Worm (Caenorhabditis elegans) whole organism, L1 larva: ENCODE results near the gene Y56A3A.2.
"Not testable (repeated sequence)": the region's sequence is repeated elsewhere in the genome, so short reads cannot be mapped to it uniquely, and the experiment has no call there.

Experiments
- C16A3.4 ChIP-seq: fragments of 150-350 bp; optimal IDR thresholded peaks from 2 replicates; lab custom pipeline; 2014; ENCODE audit warnings: missing biosample characterization, missing genetic modification characterization
- aha-1 ChIP-seq: fragments of 150-350 bp; optimal IDR thresholded peaks from 2 replicates; lab custom pipeline; 2014; ENCODE audit warnings: missing biosample characterization, missing genetic modification characterization
- aly-2 ChIP-seq: fragments of 150-350 bp; optimal IDR thresholded peaks from 2 replicates; lab custom pipeline; 2014; ENCODE audit warnings: missing biosample characterization, missing genetic modification characterization
- ceh-82 ChIP-seq, 3 experiments: fragments of 150-350 bp in 1 of 3; sonication (generic microtip) in 2 of 3; optimal IDR thresholded peaks; 2 replicates each; lab custom pipeline; 2014 to 2017; ENCODE audit warnings: missing biosample characterization in 3 of 3, missing genetic modification characterization in 3 of 3
- ceh-90 ChIP-seq: sonication (generic microtip); optimal IDR thresholded peaks from 2 replicates; lab custom pipeline; 2016; ENCODE audit warnings: missing genetic modification characterization, missing compliant biosample characterization
- ces-1 ChIP-seq: fragments of 150-350 bp; optimal IDR thresholded peaks from 2 replicates; lab custom pipeline; 2014; ENCODE audit warnings: missing biosample characterization, missing genetic modification reagents, missing genetic modification characterization
- efl-1 ChIP-seq, 4 experiments: fragments of 150-350 bp; optimal IDR thresholded peaks in 3 of 4; peaks in 1 of 4; 1 replicate in 1 of 4; 2 replicates in 3 of 4; lab custom pipeline; 2014; ENCODE audit warnings: missing biosample characterization in 2 of 4, missing genetic modification characterization in 2 of 4, missing genetic modification reagents in 2 of 4
- efl-3 ChIP-seq: fragments of 200-800 bp; sonication (Bioruptor generic); optimal IDR thresholded peaks from 2 replicates; lab custom pipeline; 2018; ENCODE audit warnings: mild to moderate bottlenecking, missing genetic modification characterization, missing compliant biosample characterization
- egl-27 ChIP-seq, 2 experiments: fragments of 150-350 bp in 1 of 2; sonication (generic microtip); optimal IDR thresholded peaks; 3 replicates each; lab custom pipeline; 2017 to 2018; ENCODE audit warnings: missing biosample characterization in 2 of 2, missing genetic modification characterization in 2 of 2, missing genetic modification reagents in 2 of 2
- elt-2 ChIP-seq: sonication (generic microtip); optimal IDR thresholded peaks from 2 replicates; lab custom pipeline; 2016; ENCODE audit warnings: missing genetic modification characterization, mild to moderate bottlenecking, inconsistent platforms, missing compliant biosample characterization, missing genetic modification reagents
- ets-5 ChIP-seq: fragments of 200-800 bp; sonication (Bioruptor generic); IDR thresholded peaks from 2 replicates; pipeline ENCODE4 v1.3.6; 2022; ENCODE audit warnings: missing genetic modification characterization, missing compliant biosample characterization
- fos-1 ChIP-seq: fragments of 150-350 bp; optimal IDR thresholded peaks from 2 replicates; lab custom pipeline; 2014; ENCODE audit warnings: missing biosample characterization, missing genetic modification characterization
- hlh-4 ChIP-seq: sonication (generic microtip); optimal IDR thresholded peaks from 2 replicates; lab custom pipeline; 2016; ENCODE audit warnings: mild to moderate bottlenecking, missing genetic modification characterization, missing compliant biosample characterization
- isw-1 ChIP-seq: fragments of 200-800 bp; sonication (Bioruptor generic); IDR thresholded peaks from 2 replicates; pipeline ENCODE4 v1.3.6; 2022; ENCODE audit warnings: missing genetic modification characterization, missing compliant biosample characterization
- lin-14 ChIP-seq: fragments of 200-800 bp; sonication (Bioruptor generic); optimal IDR thresholded peaks from 2 replicates; lab custom pipeline; 2018; ENCODE audit warnings: mild to moderate bottlenecking, missing genetic modification characterization, moderate library complexity, missing compliant biosample characterization
- lin-35 ChIP-seq, 2 experiments: fragments of 150-350 bp; optimal IDR thresholded peaks; 2 replicates each; lab custom pipeline; 2014; ENCODE audit warnings: missing biosample characterization in 2 of 2, missing genetic modification characterization in 2 of 2, missing genetic modification reagents in 2 of 2
- lir-3 ChIP-seq: sonication (generic microtip); optimal IDR thresholded peaks from 2 replicates; lab custom pipeline; 2016; ENCODE audit warnings: mild to moderate bottlenecking, missing genetic modification characterization, moderate library complexity, missing compliant biosample characterization; ENCODE audit not compliant: poor library complexity
- mep-1 ChIP-seq: fragments of 150-350 bp; optimal IDR thresholded peaks from 2 replicates; lab custom pipeline; 2014; ENCODE audit warnings: missing biosample characterization, missing genetic modification characterization
- nhr-47 ChIP-seq: sonication (generic microtip); optimal IDR thresholded peaks from 2 replicates; lab custom pipeline; 2016; ENCODE audit warnings: mild to moderate bottlenecking, missing genetic modification characterization, moderate library complexity, missing compliant biosample characterization
- nhr-85 ChIP-seq: sonication (generic microtip); peaks from one replicate; lab custom pipeline; 2016; ENCODE audit warnings: missing genetic modification characterization, inconsistent platforms, missing compliant biosample characterization
- pqm-1 ChIP-seq: sonication (generic microtip); optimal IDR thresholded peaks from 3 replicates; lab custom pipeline; 2017; ENCODE audit warnings: missing biosample characterization, missing genetic modification characterization
- rnt-1 ChIP-seq: sonication (generic microtip); optimal IDR thresholded peaks from 2 replicates; lab custom pipeline; 2016; ENCODE audit warnings: mild to moderate bottlenecking, missing genetic modification characterization, moderate library complexity, missing compliant biosample characterization
- skn-1 ChIP-seq: fragments of 150-350 bp; optimal IDR thresholded peaks from 2 replicates; lab custom pipeline; 2014; ENCODE audit warnings: missing biosample characterization, missing genetic modification characterization
- snpc-4 ChIP-seq: fragments of 150-350 bp; optimal IDR thresholded peaks from 2 replicates; lab custom pipeline; 2014; ENCODE audit warnings: missing biosample characterization, missing genetic modification characterization
- sup-37 ChIP-seq: fragments of 200-800 bp; sonication (Bioruptor generic); optimal IDR thresholded peaks from 2 replicates; lab custom pipeline; 2018; ENCODE audit warnings: mild to moderate bottlenecking, missing genetic modification characterization, missing compliant biosample characterization
- swsn-7 ChIP-seq: sonication (generic microtip); optimal IDR thresholded peaks from 2 replicates; lab custom pipeline; 2016; ENCODE audit warnings: missing genetic modification characterization, missing compliant biosample characterization
- tbx-2 ChIP-seq: sonication (generic microtip); optimal IDR thresholded peaks from 2 replicates; lab custom pipeline; 2016; ENCODE audit warnings: missing genetic modification characterization, missing compliant biosample characterization
- zag-1 ChIP-seq: fragments of 150-350 bp; optimal IDR thresholded peaks from 2 replicates; lab custom pipeline; 2014; ENCODE audit warnings: missing biosample characterization, missing genetic modification characterization
- zip-4 ChIP-seq: fragments of 200-800 bp; sonication (Bioruptor generic); optimal IDR thresholded peaks from 2 replicates; lab custom pipeline; 2018; ENCODE audit warnings: mild to moderate bottlenecking, missing genetic modification characterization, moderate library complexity, missing compliant biosample characterization
- ztf-11 ChIP-seq, 2 experiments: sonication (generic microtip); optimal IDR thresholded peaks; 2 replicates each; lab custom pipeline; 2016 to 2017; ENCODE audit warnings: missing genetic modification characterization in 2 of 2, missing biosample characterization in 1 of 2, missing compliant biosample characterization in 1 of 2

Y56A3A.2 gene

DNA sequence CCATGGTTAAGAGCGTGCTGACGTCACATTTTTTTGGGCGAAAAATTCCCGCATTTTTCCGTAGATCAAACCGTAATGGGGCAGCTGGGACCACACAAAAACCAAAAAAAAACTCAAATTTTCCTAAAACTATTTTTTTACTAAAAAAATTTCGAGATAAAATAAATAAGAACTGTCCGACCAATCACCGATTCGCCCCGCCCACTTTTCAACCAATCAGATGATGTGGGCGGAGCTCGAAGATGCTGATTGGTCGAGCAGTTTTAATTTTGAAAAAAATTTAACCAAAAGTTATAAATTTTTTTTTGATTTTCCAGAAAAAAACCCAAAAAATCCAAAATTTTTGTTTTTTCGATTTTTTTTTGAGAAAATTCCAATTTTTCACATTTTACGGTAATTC lies 38.0 kb upstream of the Y56A3A.2 start:
- TF ChIP-seq rnt-1 (tag; lab: Kevin White, UChicago) (no peak), aly-2 (tag; lab: Kevin White, UChicago) (no peak), swsn-7 (tag; lab: Kevin White, UChicago) (no peak), hlh-4 (no peak), snpc-4 (no peak), ceh-90 (tag; lab: Kevin White, UChicago) (no peak), lir-3 (no peak), ces-1 (GFP tag; lab: Kevin White, UChicago) (no peak), ets-5 (no peak), zip-4 (GFP tag; lab: Kevin White, UChicago) (no peak), lin-35 (GFP tag; optimal IDR thresholded peaks at IDR 0.05; lab: Kevin White, UChicago) (no peak), isw-1 (GFP tag; lab: Robert Waterston, UW) (no peak), efl-3 (GFP tag; lab: Kevin White, UChicago) (no peak), skn-1 (no peak), C16A3.4 (no peak), mep-1 (tag; lab: Kevin White, UChicago) (no peak), zag-1 (tag; lab: Kevin White, UChicago) (no peak), pqm-1 (no peak)

- TF ChIP-seq ceh-82 (tag; optimal IDR thresholded peaks at IDR 0.05; lab: Kevin White, UChicago) (no peak), lin-14 (GFP tag; lab: Kevin White, UChicago) (no peak), zip-4 (GFP tag; lab: Kevin White, UChicago) (no peak), nhr-47 (tag; lab: Kevin White, UChicago) (no peak), sup-37 (no peak), tbx-2 (tag; lab: Kevin White, UChicago) (no peak), ztf-11 (tag; optimal IDR thresholded peaks at IDR 0.05; lab: Kevin White, UChicago) (no peak)
- TF ChIP-seq, all 84 proteins: peak for 0
These were observed 36.1 kb upstream of the Y56A3A.2 start, which contains the start of gene tsen-2 for ce11 chrIII:11898169-11898568. TSS of gene tsen-2 (minus strand) at chrIII:11898269.

DNA sequence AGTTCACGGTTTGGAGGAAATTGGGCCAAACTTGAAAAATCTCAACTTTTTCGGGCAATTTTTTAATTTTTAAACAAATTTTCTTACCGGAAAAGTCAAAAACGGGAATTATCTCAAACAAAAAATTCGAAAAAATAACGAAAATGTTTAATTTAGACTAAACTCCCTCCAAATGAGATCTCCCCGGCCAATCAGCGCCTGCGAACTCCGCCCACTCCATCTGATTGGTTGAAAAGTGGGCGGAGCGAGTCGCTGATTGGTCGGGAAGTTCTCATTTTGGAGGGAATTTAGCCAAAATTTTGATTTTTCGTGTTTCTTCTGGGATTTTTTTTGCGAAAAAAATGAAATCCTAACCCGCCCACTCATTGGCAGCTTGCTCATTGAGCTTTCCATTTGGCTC lies 34.6 kb upstream of the Y56A3A.2 start:
- TF ChIP-seq fos-1 = no peak
- peak; percentile 46 for TF ChIP-seq nhr-85 (tag; lab: Kevin White, UChicago)

ce11 chrIII:11895504-11895903 lies 33.5 kb upstream of the Y56A3A.2 start:
- TF ChIP-seq efl-1 (optimal IDR thresholded peaks at IDR 0.05; lab: Kevin White, UChicago) = no peak
- peak in 1 of 2 experiments; percentile 31 for TF ChIP-seq efl-1 (GFP tag; optimal IDR thresholded peaks at IDR 0.05 in 1 of 2; lab: Kevin White, UChicago)
- no peak for TF ChIP-seq elt-2
- TF ChIP-seq, all 84 proteins: peak for 1

ce11 chrIII:11892939-11893338 lies 30.9 kb upstream of the Y56A3A.2 start, which contains the start of gene Y56A3A.41:
TSS of gene Y56A3A.41 (minus strand) at chrIII:11893039.
- no peak for TF ChIP-seq skn-1
- TF ChIP-seq rnt-1 (tag; lab: Kevin White, UChicago) = no peak

ce11 chrIII:11891335-11891734 lies 29.3 kb upstream of the Y56A3A.2 start, which contains the start of gene faah-5:
TSS of gene faah-5 (minus strand) at chrIII:11891435.
- TF ChIP-seq egl-27 (tag; optimal IDR thresholded peaks at IDR 0.05; lab: Kevin White, UChicago) = no peak
- no peak for TF ChIP-seq nhr-85 (tag; lab: Kevin White, UChicago)
- TF ChIP-seq, all 84 proteins: peak for 0

DNA sequence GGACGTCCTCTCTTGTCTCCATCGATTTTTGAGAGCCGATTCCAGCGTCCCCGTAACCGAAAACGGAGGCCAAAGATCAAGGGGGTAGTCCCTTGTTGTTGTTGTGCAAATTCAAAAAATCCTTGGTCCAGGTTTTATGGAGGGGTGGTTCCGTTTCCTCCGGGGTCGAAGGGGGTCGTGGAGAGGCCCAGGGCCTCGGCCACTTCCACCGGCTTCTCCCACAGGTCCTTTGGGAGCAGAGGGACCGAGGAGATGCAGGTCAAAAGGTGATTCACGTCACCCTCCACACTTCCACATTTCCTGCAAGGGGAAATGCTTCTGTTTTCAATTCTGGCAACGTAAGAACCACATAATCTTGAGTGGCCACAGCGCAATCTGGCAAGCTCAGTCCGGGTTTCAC lies 21.6 kb upstream of the Y56A3A.2 start, which contains the start of gene fbxb-22:
Gene fbxb-22, minus strand, starts transcription at position 61 of the 400 bp plus-strand sequence.
- TF ChIP-seq aha-1 (tag; lab: Kevin White, UChicago); nhr-47 (tag; lab: Kevin White, UChicago); elt-2: not testable (repeated sequence)
- TF ChIP-seq, all 84 proteins: peak for 0; not testable (repeated sequence) for 84
